Worm (Caenorhabditis elegans): ENCODE measurements around the gene F20D1.22.

The F20D1.22 gene

DNA sequence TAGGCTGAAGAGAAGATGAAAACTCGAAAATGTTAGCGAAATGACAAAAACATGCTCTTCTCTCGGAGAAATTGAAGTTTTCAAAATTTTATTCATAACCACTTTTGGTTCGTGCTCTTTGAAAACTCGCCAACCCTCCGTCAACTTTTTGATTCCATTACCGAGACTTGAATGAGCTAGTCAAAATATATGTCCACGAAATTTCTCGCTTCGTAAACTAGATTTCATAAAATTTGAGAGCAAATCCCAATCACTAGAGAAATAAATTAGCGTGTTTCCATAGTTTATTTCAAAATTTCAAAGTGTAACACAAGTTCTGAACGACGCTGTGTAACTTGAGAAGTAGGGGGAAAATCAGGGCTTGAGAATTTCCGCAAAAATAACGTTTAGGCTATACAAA lies 27.1 kb downstream of the F20D1.22 start:
- TF ChIP-seq fkh-10 (GFP tag; optimal IDR thresholded peaks at IDR 0.05) (peak; percentile 6), lim-7 (GFP tag; IDR thresholded peaks at IDR 0.05) (no peak)

ce11 chrX:14999101-14999500 lies 32.5 kb downstream of the F20D1.22 start, which contains the start of gene cutl-3:
TSS of gene cutl-3 (minus strand) at chrX:14999201.
- TF ChIP-seq hlh-30 (tag; optimal IDR thresholded peaks at IDR 0.05; ENCODE audit: insufficient read depth) (no peak), mep-1 (tag; optimal IDR thresholded peaks at IDR 0.05) (no peak), lsy-2 (tag; optimal IDR thresholded peaks at IDR 0.05) (no peak), snpc-1.2 (GFP tag; IDR thresholded peaks at IDR 0.05) (no peak), R02D3.7 (tag; optimal IDR thresholded peaks at IDR 0.05) (no peak), daf-19 (GFP tag; conservative IDR thresholded peaks at IDR 0.05) (no peak), madf-5 (GFP tag; IDR thresholded peaks at IDR 0.05) (no peak)

ce11 chrX:15003891-15004550 lies 37.4 kb downstream of the F20D1.22 start, which contains the start of gene slc-25A18.1:
TSS of gene slc-25A18.1 (minus strand) at chrX:15003941.
- peak; percentile 17; the same call in 1 of the 2 replicates for TF ChIP-seq dmd-6 (GFP tag; IDR thresholded peaks at IDR 0.05)
- TF ChIP-seq pqm-1 (tag; optimal IDR thresholded peaks at IDR 0.05), result peak; percentile 58
- no peak for TF ChIP-seq vab-7 (GFP tag; IDR thresholded peaks at IDR 0.05)

ce11 chrX:15006847-15007358 lies 40.3 kb downstream of the F20D1.22 start, which contains the start of gene ergi-2:
TSS of gene ergi-2 (minus strand) at chrX:15007308.
- TF ChIP-seq ceh-28 (tag; optimal IDR thresholded peaks at IDR 0.05) (no peak), mes-2 (tag; optimal IDR thresholded peaks at IDR 0.05; ENCODE audit: poor library complexity, severe bottlenecking) (peak; percentile 57), daf-19 (GFP tag; conservative IDR thresholded peaks at IDR 0.05) (no peak), dve-1 (tag; optimal IDR thresholded peaks at IDR 0.05; ENCODE audit: insufficient read depth) (peak; percentile 1), nhr-6 (tag; optimal IDR thresholded peaks at IDR 0.05) (peak; percentile 12), lsy-2 (tag; optimal IDR thresholded peaks at IDR 0.05) (peak in 1 of 2 experiments; percentile 22), nhr-111 (GFP tag; optimal IDR thresholded peaks at IDR 0.05) (no peak), hlh-30 (tag; optimal IDR thresholded peaks at IDR 0.05; ENCODE audit: insufficient read depth) (peak; percentile 19), hmg-1.1 (GFP tag; IDR thresholded peaks at IDR 0.05) (peak; percentile 40; the same call in 1 of the 2 replicates), dmd-8 (GFP tag; IDR thresholded peaks at IDR 0.05) (no peak), T20F7.1 (GFP tag; optimal IDR thresholded peaks at IDR 0.05) (no peak), dpl-1 (GFP tag; optimal IDR thresholded peaks at IDR 0.05) (peak; percentile 5), hlh-11 (tag; optimal IDR thresholded peaks at IDR 0.05) (peak; percentile 23), snpc-4 (tag; optimal IDR thresholded peaks at IDR 0.05) (no peak), fkh-10 (GFP tag; optimal IDR thresholded peaks at IDR 0.05) (no peak), mep-1 (tag; optimal IDR thresholded peaks at IDR 0.05) (peak; percentile 22), daf-8 (GFP tag; IDR thresholded peaks at IDR 0.05) (no peak), T26A8.4 (GFP tag; IDR thresholded peaks at IDR 0.05) (no peak)

ce11 chrX:15008697-15009096 lies 42.1 kb downstream of the F20D1.22 start:
- TF ChIP-seq mdt-29 (GFP tag; IDR thresholded peaks at IDR 0.05) (no peak), sdz-12 (GFP tag; optimal IDR thresholded peaks at IDR 0.05) (no peak), unc-62 (GFP tag; optimal IDR thresholded peaks at IDR 0.05 in 1 of 2) (peak in 1 of 2 experiments; percentile 8), unc-62 (tag; optimal IDR thresholded peaks at IDR 0.05) (no peak)

DNA sequence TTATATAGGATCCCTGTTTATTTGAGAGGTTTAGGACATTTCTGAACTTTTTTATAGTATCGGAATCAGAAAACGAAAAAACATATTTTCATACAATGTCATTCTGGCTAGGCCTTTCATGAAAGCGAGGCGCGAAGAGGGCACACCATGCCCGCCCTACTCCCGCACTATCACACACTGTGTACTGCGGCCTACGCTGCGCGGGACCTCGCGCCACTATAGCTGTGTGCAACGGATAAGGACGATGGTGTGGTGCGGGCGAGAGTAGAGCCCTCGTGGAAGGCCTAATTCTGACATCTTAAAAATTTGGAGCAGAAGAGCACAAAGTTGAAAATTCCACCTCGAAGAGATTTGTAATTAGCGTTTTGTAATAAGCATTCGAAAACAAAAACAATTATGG lies 44.3 kb downstream of the F20D1.22 start:
- TF ChIP-seq egl-43 (GFP tag; IDR thresholded peaks at IDR 0.05), result peak; percentile 20; the same call in 1 of the 2 replicates
- peak in 1 of 2 experiments; percentile 9 for TF ChIP-seq unc-62 (GFP tag; optimal IDR thresholded peaks at IDR 0.05 in 1 of 2)
- TF ChIP-seq unc-62 (tag; optimal IDR thresholded peaks at IDR 0.05), result no peak
- no peak for TF ChIP-seq lir-3 (tag; optimal IDR thresholded peaks at IDR 0.05)

Data from whole organism, L4 larva.